Worm (Caenorhabditis elegans) whole organism, young adult: ENCODE results near the gene T05C12.15.
A peak's percentile ranks its signal among the peaks of the same experiment; 100 is the strongest.

ENCODE experiments used
- B0035.1 ChIP-seq: sonication (generic microtip); optimal IDR thresholded peaks from 2 replicates; lab custom pipeline; 2016; ENCODE audit warnings: missing genetic modification characterization, mild to moderate bottlenecking, missing compliant biosample characterization, missing genotype, missing genetic modification reagents
- D2030.7 ChIP-seq: fragments of 200-800 bp; sonication (Bioruptor generic); IDR thresholded peaks from 2 replicates; pipeline ENCODE4 v1.3.6; 2022; ENCODE audit warnings: missing genetic modification reagents, missing genetic modification characterization, missing compliant biosample characterization
- F10E7.11 ChIP-seq: sonication (generic microtip); optimal IDR thresholded peaks from 2 replicates; lab custom pipeline; 2017; ENCODE audit warnings: mild to moderate bottlenecking, missing genetic modification characterization, moderate library complexity, missing compliant biosample characterization
- F22D6.2 ChIP-seq: sonication (generic microtip); optimal IDR thresholded peaks from 2 replicates; lab custom pipeline; 2016; ENCODE audit warnings: mild to moderate bottlenecking, missing genetic modification characterization, missing compliant biosample characterization
- F52B5.7 ChIP-seq: sonication (generic microtip); optimal IDR thresholded peaks from 2 replicates; lab custom pipeline; 2016; ENCODE audit warnings: mild to moderate bottlenecking, missing genetic modification characterization, missing compliant biosample characterization
- F55B11.4 ChIP-seq: sonication (generic microtip); optimal IDR thresholded peaks from 2 replicates; lab custom pipeline; 2016; ENCODE audit warnings: missing compliant biosample characterization, missing genetic modification characterization, borderline replicate concordance; ENCODE audit not compliant: insufficient read depth
- K11D2.4 ChIP-seq: fragments of 200-800 bp; sonication (Bioruptor generic); IDR thresholded peaks from 2 replicates; pipeline ENCODE4 v1.3.6; 2022; ENCODE audit warnings: missing genetic modification reagents, missing genetic modification characterization, missing compliant biosample characterization
- T07F8.4 ChIP-seq: sonication (generic microtip); optimal IDR thresholded peaks from 2 replicates; lab custom pipeline; 2016; ENCODE audit warnings: mild to moderate bottlenecking, missing genetic modification characterization, moderate library complexity, missing compliant biosample characterization
- T26A5.8 ChIP-seq: sonication (generic microtip); optimal IDR thresholded peaks from 2 replicates; lab custom pipeline; 2016; ENCODE audit warnings: missing genetic modification characterization, missing compliant biosample characterization
- Y53F4B.3 ChIP-seq: fragments of 200-800 bp; sonication (Bioruptor generic); IDR thresholded peaks from 2 replicates; pipeline ENCODE4 v1.3.6; 2022; ENCODE audit warnings: missing genetic modification reagents, missing genetic modification characterization, missing compliant biosample characterization
- Y79H2A.3 ChIP-seq: fragments of 200-800 bp; sonication (Bioruptor generic); conservative IDR thresholded peaks from 2 replicates; pipeline ENCODE4 v1.3.6; 2022; ENCODE audit warnings: missing genetic modification reagents, missing genetic modification characterization, missing compliant biosample characterization
- ZK185.1 ChIP-seq: sonication (generic microtip); optimal IDR thresholded peaks from 2 replicates; lab custom pipeline; 2016; ENCODE audit warnings: mild to moderate bottlenecking, missing genetic modification characterization, missing compliant biosample characterization; ENCODE audit not compliant: poor library complexity, severe bottlenecking
- attf-6 ChIP-seq: fragments of 200-800 bp; sonication (Bioruptor generic); IDR thresholded peaks from 2 replicates; pipeline ENCODE4 v1.3.6; 2022; ENCODE audit warnings: missing genetic modification reagents, missing genetic modification characterization, missing compliant biosample characterization
- bed-1 ChIP-seq: fragments of 200-800 bp; sonication (Bioruptor generic); IDR thresholded peaks from 2 replicates; pipeline ENCODE4 v1.3.6; 2022; ENCODE audit warnings: missing genetic modification reagents, missing genetic modification characterization, missing compliant biosample characterization
- bed-2 ChIP-seq: fragments of 200-800 bp; sonication (Bioruptor generic); IDR thresholded peaks from 2 replicates; pipeline ENCODE4 v1.3.6; 2022; ENCODE audit warnings: missing genetic modification reagents, missing genetic modification characterization, missing compliant biosample characterization
- die-1 ChIP-seq: sonication (generic microtip); optimal IDR thresholded peaks from 2 replicates; lab custom pipeline; 2016; ENCODE audit warnings: missing genotype, mild to moderate bottlenecking, missing genetic modification characterization, missing compliant biosample characterization
- dpff-1 ChIP-seq: sonication (generic microtip); optimal IDR thresholded peaks from 2 replicates; lab custom pipeline; 2017; ENCODE audit warnings: mild to moderate bottlenecking, missing genetic modification characterization, missing compliant biosample characterization
- egl-18 ChIP-seq: fragments of 200-800 bp; sonication (Bioruptor generic); IDR thresholded peaks from 2 replicates; pipeline ENCODE4 v1.3.6; 2022; ENCODE audit warnings: missing genetic modification reagents, missing genetic modification characterization, missing compliant biosample characterization
- ekl-4 ChIP-seq: fragments of 200-800 bp; sonication (Bioruptor generic); IDR thresholded peaks from 2 replicates; pipeline ENCODE4 v1.3.6; 2022; ENCODE audit warnings: missing genetic modification reagents, missing genetic modification characterization, missing compliant biosample characterization
- gei-17 ChIP-seq: fragments of 200-800 bp; sonication (Bioruptor generic); optimal IDR thresholded peaks from 2 replicates; lab custom pipeline; 2018; ENCODE audit warnings: mild to moderate bottlenecking, missing genetic modification characterization, missing compliant biosample characterization
- hlh-26 ChIP-seq: fragments of 200-800 bp; sonication (Bioruptor generic); conservative IDR thresholded peaks from 2 replicates; pipeline ENCODE4 v1.3.6; 2022; ENCODE audit warnings: missing genetic modification reagents, missing genetic modification characterization, missing compliant biosample characterization
- hmg-1.2 ChIP-seq: fragments of 200-800 bp; sonication (Bioruptor generic); IDR thresholded peaks from 2 replicates; pipeline ENCODE4 v1.3.6; 2022; ENCODE audit warnings: missing genetic modification reagents, missing genetic modification characterization, missing compliant biosample characterization
- hmg-20 ChIP-seq: fragments of 200-800 bp; sonication (Bioruptor generic); IDR thresholded peaks from 2 replicates; pipeline ENCODE4 v1.3.6; 2022; ENCODE audit warnings: missing genetic modification reagents, missing genetic modification characterization, missing compliant biosample characterization
- hrde-1 ChIP-seq: sonication (generic microtip); optimal IDR thresholded peaks from 2 replicates; lab custom pipeline; 2016; ENCODE audit warnings: missing genetic modification characterization, mild to moderate bottlenecking, missing compliant biosample characterization, moderate library complexity, missing genotype, missing genetic modification reagents, borderline replicate concordance
- lag-1 ChIP-seq: fragments of 200-800 bp; sonication (Bioruptor generic); IDR thresholded peaks from 2 replicates; pipeline ENCODE4 v1.3.6; 2022; ENCODE audit warnings: missing genetic modification reagents, missing genetic modification characterization, missing compliant biosample characterization
- let-526 ChIP-seq: fragments of 200-800 bp; sonication (Bioruptor generic); IDR thresholded peaks from 2 replicates; pipeline ENCODE4 v1.3.6; 2022; ENCODE audit warnings: missing genetic modification reagents, missing genetic modification characterization, missing compliant biosample characterization
- lin-26 ChIP-seq: fragments of 200-800 bp; sonication (Bioruptor generic); IDR thresholded peaks from 2 replicates; pipeline ENCODE4 v1.3.6; 2022; ENCODE audit warnings: missing genetic modification reagents, missing genetic modification characterization, missing compliant biosample characterization
- lin-35 ChIP-seq, 3 experiments: fragments of 150-350 bp in 2 of 3; sonication (generic microtip) in 1 of 3; optimal IDR thresholded peaks; 2 replicates each; lab custom pipeline; 2014 to 2018; ENCODE audit warnings: missing biosample characterization in 3 of 3, missing genetic modification characterization in 3 of 3, missing genetic modification reagents in 3 of 3
- lir-1 ChIP-seq: fragments of 200-800 bp; sonication (Bioruptor generic); conservative IDR thresholded peaks from 2 replicates; pipeline ENCODE4 v1.3.6; 2022; ENCODE audit warnings: missing genetic modification reagents, missing genetic modification characterization, missing compliant biosample characterization
- lsl-1 ChIP-seq: fragments of 200-800 bp; sonication (Bioruptor generic); optimal IDR thresholded peaks from 2 replicates; lab custom pipeline; 2018; ENCODE audit warnings: mild to moderate bottlenecking, missing genetic modification characterization, moderate library complexity, missing compliant biosample characterization
- mcd-1 ChIP-seq: fragments of 200-800 bp; sonication (Bioruptor generic); IDR thresholded peaks from 2 replicates; pipeline ENCODE4 v1.3.6; 2022; ENCODE audit warnings: missing genetic modification reagents, missing genetic modification characterization, missing compliant biosample characterization
- mel-28 ChIP-seq: sonication (generic microtip); optimal IDR thresholded peaks from 2 replicates; lab custom pipeline; 2016; ENCODE audit warnings: borderline replicate concordance, mild to moderate bottlenecking, missing genetic modification characterization, missing compliant biosample characterization
- nfya-2 ChIP-seq: fragments of 200-800 bp; sonication (Bioruptor generic); IDR thresholded peaks from 2 replicates; pipeline ENCODE4 v1.3.6; 2022; ENCODE audit warnings: missing genetic modification reagents, missing genetic modification characterization, missing compliant biosample characterization
- nhr-120 ChIP-seq: fragments of 200-800 bp; sonication (Bioruptor generic); IDR thresholded peaks from 2 replicates; pipeline ENCODE4 v1.3.6; 2022; ENCODE audit warnings: missing genetic modification characterization, missing compliant biosample characterization
- nhr-27 ChIP-seq: fragments of 200-800 bp; sonication (Bioruptor generic); optimal IDR thresholded peaks from 2 replicates; lab custom pipeline; 2018; ENCODE audit warnings: mild to moderate bottlenecking, missing genetic modification characterization, moderate library complexity, missing compliant biosample characterization
- nhr-90 ChIP-seq: sonication (generic microtip); optimal IDR thresholded peaks from 2 replicates; lab custom pipeline; 2016; ENCODE audit warnings: missing genotype, mild to moderate bottlenecking, missing genetic modification characterization, missing compliant biosample characterization
- rec-8 ChIP-seq, 2 experiments: sonication (generic microtip); optimal IDR thresholded peaks; 2 replicates each; lab custom pipeline; 2016; ENCODE audit warnings: mild to moderate bottlenecking in 2 of 2, missing genetic modification characterization in 2 of 2, missing genetic modification reagents in 2 of 2, missing genotype in 2 of 2, missing biosample characterization in 1 of 2, missing compliant biosample characterization in 1 of 2, moderate library complexity in 1 of 2
- repo-1 ChIP-seq: sonication (generic microtip); optimal IDR thresholded peaks from 2 replicates; lab custom pipeline; 2017; ENCODE audit warnings: mild to moderate bottlenecking, missing genetic modification characterization, missing compliant biosample characterization
- sea-2 ChIP-seq: fragments of 200-800 bp; sonication (Bioruptor generic); IDR thresholded peaks from 2 replicates; pipeline ENCODE4 v1.3.6; 2022; ENCODE audit warnings: missing genetic modification characterization, missing compliant biosample characterization
- snpc-1.3 ChIP-seq: sonication (generic microtip); optimal IDR thresholded peaks from 2 replicates; lab custom pipeline; 2017; ENCODE audit warnings: missing genetic modification characterization, mild to moderate bottlenecking, missing compliant biosample characterization, antibody characterized with exemption, moderate library complexity, missing genotype, missing genetic modification reagents; ENCODE audit not compliant: insufficient read depth
- snpc-4 ChIP-seq, 5 experiments: fragments of 150-350 bp in 1 of 5; sonication (generic microtip) in 4 of 5; optimal IDR thresholded peaks; 2 replicates each; lab custom pipeline; 2014 to 2018; ENCODE audit warnings: missing genetic modification characterization in 5 of 5, missing biosample characterization in 3 of 5, antibody characterized with exemption in 2 of 5, mild to moderate bottlenecking in 2 of 5, missing compliant biosample characterization in 2 of 5, missing genotype in 2 of 5, moderate library complexity in 2 of 5, missing genetic modification reagents in 1 of 5
- sptf-2 ChIP-seq: fragments of 200-800 bp; sonication (Bioruptor generic); optimal IDR thresholded peaks from 2 replicates; lab custom pipeline; 2018; ENCODE audit warnings: mild to moderate bottlenecking, missing genetic modification characterization, missing compliant biosample characterization
- zim-3 ChIP-seq: sonication (generic microtip); optimal IDR thresholded peaks from 2 replicates; lab custom pipeline; 2017; ENCODE audit warnings: mild to moderate bottlenecking, missing genetic modification characterization, moderate library complexity, missing compliant biosample characterization
- ztf-18 ChIP-seq: sonication (generic microtip); optimal IDR thresholded peaks from 2 replicates; lab custom pipeline; 2016; ENCODE audit warnings: missing genotype, mild to moderate bottlenecking, missing genetic modification characterization, missing compliant biosample characterization
- ztf-22 ChIP-seq: fragments of 200-800 bp; sonication (Bioruptor generic); optimal IDR thresholded peaks from 2 replicates; lab custom pipeline; 2018; ENCODE audit warnings: mild to moderate bottlenecking, missing genetic modification characterization, moderate library complexity, missing compliant biosample characterization
- ztf-26 ChIP-seq: sonication (generic microtip); optimal IDR thresholded peaks from 2 replicates; lab custom pipeline; 2017; ENCODE audit warnings: missing genetic modification characterization, missing compliant biosample characterization
- ztf-6 ChIP-seq: fragments of 200-800 bp; sonication (Bioruptor generic); IDR thresholded peaks from 2 replicates; pipeline ENCODE4 v1.3.6; 2022; ENCODE audit warnings: missing genetic modification reagents, missing genetic modification characterization, missing compliant biosample characterization

T05C12.15 gene

DNA sequence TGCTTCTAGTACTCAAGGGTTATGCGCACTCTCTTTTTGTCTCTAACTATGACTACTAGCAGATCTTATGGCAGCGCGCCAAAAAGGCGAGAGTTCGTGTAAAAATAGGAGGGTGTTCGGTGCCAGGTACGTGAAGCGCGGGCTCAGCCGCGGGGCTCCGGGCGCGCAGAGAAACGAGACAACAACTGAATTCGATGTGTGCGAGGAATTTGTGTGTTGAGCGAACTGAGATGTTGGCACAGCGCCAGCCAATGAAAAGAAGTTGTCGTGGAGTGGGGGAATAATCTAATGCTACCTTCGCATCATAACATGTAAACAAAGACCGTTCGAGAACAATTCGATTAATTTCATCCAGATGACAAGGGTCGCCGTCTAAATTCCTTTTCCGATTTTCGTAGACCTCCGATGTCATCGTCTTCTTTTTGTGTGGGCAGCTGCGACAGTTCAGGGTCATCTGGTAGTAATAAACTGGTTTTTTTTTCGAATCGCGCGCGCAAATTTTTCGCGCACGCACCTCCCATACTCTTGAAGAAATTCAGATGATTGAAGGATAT, 37.9 kb upstream of the T05C12.15 start (continued):
- no peak for TF ChIP-seq nfya-2 (GFP tag; lab: Robert Waterston, UW)
- TF ChIP-seq lir-1: no peak
- no peak for TF ChIP-seq nhr-90 (tag; lab: Kevin White, UChicago)
- no peak for TF ChIP-seq D2030.7 (GFP tag; lab: Robert Waterston, UW)
- no peak for TF ChIP-seq nhr-120 (GFP tag; lab: Robert Waterston, UW)
- peak; percentile 44 for TF ChIP-seq ztf-22 (GFP tag; lab: Kevin White, UChicago)
- TF ChIP-seq hmg-1.2: peak; percentile 54; the same call in 1 of the 2 replicates
- TF ChIP-seq mcd-1 (GFP tag; lab: Robert Waterston, UW): no peak
- no peak for TF ChIP-seq T07F8.4
- TF ChIP-seq snpc-1.3 (tag; lab: Kevin White, UChicago): no peak
- TF ChIP-seq egl-18 (GFP tag; lab: Robert Waterston, UW): no peak
- TF ChIP-seq rec-8 (tag; optimal IDR thresholded peaks at IDR 0.05; lab: Kevin White, UChicago): no peak
- TF ChIP-seq lin-35 (GFP tag; optimal IDR thresholded peaks at IDR 0.05; lab: Kevin White, UChicago): peak in 1 of 3 experiments; percentile 29
- TF ChIP-seq ZK185.1 (tag; lab: Kevin White, UChicago): no peak
- no peak for TF ChIP-seq ztf-26
- TF ChIP-seq B0035.1 (tag; lab: Kevin White, UChicago): no peak
- TF ChIP-seq K11D2.4 (GFP tag; lab: Robert Waterston, UW): no peak
- no peak for TF ChIP-seq hlh-26 (GFP tag; lab: Robert Waterston, UW)
- TF ChIP-seq hrde-1 (tag; lab: Kevin White, UChicago): no peak
- TF ChIP-seq F10E7.11 (tag; lab: Kevin White, UChicago): no peak
- no peak for TF ChIP-seq ztf-6 (GFP tag; lab: Robert Waterston, UW)
- TF ChIP-seq Y79H2A.3 (GFP tag; lab: Robert Waterston, UW): no peak
- no peak for TF ChIP-seq die-1
- no peak for TF ChIP-seq Y53F4B.3
- TF ChIP-seq dpff-1 (tag; lab: Kevin White, UChicago): no peak
- no peak for TF ChIP-seq sptf-2 (GFP tag; lab: Kevin White, UChicago)
- TF ChIP-seq lag-1: no peak
- no peak for TF ChIP-seq T26A5.8 (tag; lab: Kevin White, UChicago)
- TF ChIP-seq attf-6 (GFP tag; lab: Robert Waterston, UW): no peak
- TF ChIP-seq gei-17: no peak
- TF ChIP-seq repo-1 (tag; lab: Kevin White, UChicago): peak; percentile 18
- no peak for TF ChIP-seq lin-26 (GFP tag; lab: Robert Waterston, UW)
- no peak for TF ChIP-seq let-526 (GFP tag; lab: Robert Waterston, UW)
- no peak for TF ChIP-seq ztf-18 (tag; lab: Kevin White, UChicago)
- TF ChIP-seq lsl-1 (GFP tag; lab: Kevin White, UChicago): no peak
- TF ChIP-seq F55B11.4 (tag; lab: Kevin White, UChicago): no peak
- TF ChIP-seq F52B5.7 (tag; lab: Kevin White, UChicago): peak; percentile 39
- TF ChIP-seq zim-3 (tag; lab: Kevin White, UChicago): no peak
- peak; percentile 20 for TF ChIP-seq nhr-27 (tag; lab: Kevin White, UChicago)
- no peak for TF ChIP-seq sea-2 (GFP tag; lab: Robert Waterston, UW)
- no peak for TF ChIP-seq hmg-20 (GFP tag; lab: Robert Waterston, UW)
- no peak for TF ChIP-seq mel-28 (tag; lab: Kevin White, UChicago)
- TF ChIP-seq bed-1: no peak
- TF ChIP-seq snpc-4 (GFP tag; optimal IDR thresholded peaks at IDR 0.05; lab: Kevin White, UChicago): no peak
- TF ChIP-seq snpc-4 (tag; optimal IDR thresholded peaks at IDR 0.05; lab: Kevin White, UChicago): no peak
- TF ChIP-seq F22D6.2 (tag; lab: Kevin White, UChicago): no peak
- TF ChIP-seq bed-2 (GFP tag; lab: Robert Waterston, UW): no peak
- TF ChIP-seq ekl-4: no peak
